Fruit fly (Drosophila melanogaster) whole organism, embryonic: ENCODE results near the gene sesB.

Experiments used
- Adf1 ChIP-seq: fragments of 200-800 bp; sonication (Bioruptor generic); IDR thresholded peaks from 2 replicates; pipeline ENCODE4 v1.3.6; 2022; ENCODE audit warnings: missing biosample characterization, missing genetic modification characterization
- Atf-2 ChIP-seq: fragments of 200-800 bp; sonication (Bioruptor generic); optimal IDR thresholded peaks from 2 replicates; lab custom pipeline; 2016; ENCODE audit warnings: missing biosample characterization, missing genetic modification characterization
- Bteb2 ChIP-seq: fragments of 200-800 bp; sonication (Bioruptor generic); optimal IDR thresholded peaks from 2 replicates; lab custom pipeline; 2016; ENCODE audit warnings: missing biosample characterization, missing genetic modification characterization
- CG10366 ChIP-seq: fragments of 200-800 bp; sonication (Bioruptor generic); IDR thresholded peaks from 2 replicates; pipeline ENCODE4 v1.3.6; 2022; ENCODE audit warnings: missing biosample characterization, missing genetic modification characterization
- CG10565 ChIP-seq: fragments of 200-800 bp; sonication (Bioruptor generic); optimal IDR thresholded peaks from 3 replicates; lab custom pipeline; 2016; ENCODE audit warnings: missing biosample characterization, mild to moderate bottlenecking, missing genetic modification characterization
- CG13424 ChIP-seq: fragments of 200-800 bp; sonication (Bioruptor generic); optimal IDR thresholded peaks from 2 replicates; lab custom pipeline; 2019; ENCODE audit warnings: missing biosample characterization, mild to moderate bottlenecking, missing genetic modification characterization, moderate library complexity
- CG15011 ChIP-seq: fragments of 200-800 bp; sonication (Bioruptor generic); optimal IDR thresholded peaks from 3 replicates; lab custom pipeline; 2018; ENCODE audit warnings: missing biosample characterization, mild to moderate bottlenecking, missing genetic modification characterization
- CG17912 ChIP-seq: fragments of 200-800 bp; sonication (Bioruptor generic); optimal IDR thresholded peaks from 2 replicates; lab custom pipeline; 2018; ENCODE audit warnings: missing biosample characterization, mild to moderate bottlenecking, missing genetic modification characterization
- CG43689 ChIP-seq: fragments of 200-800 bp; sonication (Bioruptor generic); IDR thresholded peaks from 2 replicates; pipeline ENCODE4 v1.3.6; 2022; ENCODE audit warnings: missing biosample characterization, missing genetic modification characterization
- CG7271 ChIP-seq: fragments of 200-800 bp; sonication (Bioruptor generic); optimal IDR thresholded peaks from 2 replicates; lab custom pipeline; 2018; ENCODE audit warnings: missing biosample characterization, mild to moderate bottlenecking, missing genetic modification characterization, moderate library complexity
- CG7928 ChIP-seq: fragments of 200-800 bp; sonication (Bioruptor generic); optimal IDR thresholded peaks from 2 replicates; lab custom pipeline; 2017; ENCODE audit warnings: missing biosample characterization, mild to moderate bottlenecking, missing genetic modification characterization
- CG9215 ChIP-seq: fragments of 200-800 bp; sonication (Bioruptor generic); IDR thresholded peaks from 2 replicates; pipeline ENCODE4 v1.3.6; 2022; ENCODE audit warnings: missing biosample characterization, missing genetic modification characterization
- CG9727 ChIP-seq: fragments of 200-800 bp; sonication (Bioruptor generic); optimal IDR thresholded peaks from 3 replicates; lab custom pipeline; 2017; ENCODE audit warnings: missing biosample characterization, mild to moderate bottlenecking, missing genetic modification characterization
- CG9817 ChIP-seq: fragments of 200-800 bp; sonication (Bioruptor generic); optimal IDR thresholded peaks from 2 replicates; lab custom pipeline; 2018; ENCODE audit warnings: missing biosample characterization, mild to moderate bottlenecking, missing genetic modification characterization, moderate library complexity
- CTCF ChIP-seq: fragments of 200-800 bp; sonication (Bioruptor generic); optimal IDR thresholded peaks from 2 replicates; lab custom pipeline; 2017; ENCODE audit warnings: missing biosample characterization, mild to moderate bottlenecking, missing genetic modification characterization, moderate library complexity
- E2f1 ChIP-seq: fragments of 200-800 bp; sonication (Bioruptor generic); IDR thresholded peaks from 2 replicates; pipeline ENCODE4 v1.3.6; 2022; ENCODE audit warnings: missing biosample characterization, missing genetic modification characterization
- Fer2 ChIP-seq: fragments of 200-800 bp; sonication (Bioruptor generic); optimal IDR thresholded peaks from 2 replicates; lab custom pipeline; 2018; ENCODE audit warnings: missing biosample characterization, mild to moderate bottlenecking, missing genetic modification characterization, moderate library complexity
- Fer3 ChIP-seq: fragments of 200-800 bp; sonication (Bioruptor generic); optimal IDR thresholded peaks from 2 replicates; lab custom pipeline; 2018; ENCODE audit warnings: missing biosample characterization, mild to moderate bottlenecking, missing genetic modification characterization, moderate library complexity
- HLH3B ChIP-seq: fragments of 200-800 bp; sonication (Bioruptor generic); IDR thresholded peaks from 2 replicates; pipeline ENCODE4 v1.3.6; 2022; ENCODE audit warnings: missing biosample characterization, missing genetic modification characterization
- Mad ChIP-seq: fragments of 200-800 bp; sonication (Bioruptor generic); optimal IDR thresholded peaks from 2 replicates; lab custom pipeline; 2016; ENCODE audit warnings: missing biosample characterization, missing genetic modification characterization
- Max ChIP-seq: fragments of 200-800 bp; sonication (Bioruptor generic); optimal IDR thresholded peaks from 2 replicates; lab custom pipeline; 2016; ENCODE audit warnings: missing biosample characterization, mild to moderate bottlenecking, missing genetic modification characterization
- NK7.1 ChIP-seq: fragments of 200-800 bp; sonication (Bioruptor generic); optimal IDR thresholded peaks from 3 replicates; lab custom pipeline; 2016; ENCODE audit warnings: missing biosample characterization, missing genetic modification characterization
- Opbp ChIP-seq: fragments of 200-800 bp; sonication (Bioruptor generic); IDR thresholded peaks from 3 replicates; pipeline ENCODE4 v1.3.6; 2022; ENCODE audit warnings: missing biosample characterization, missing genetic modification characterization; ENCODE audit not compliant: partially characterized antibody
- Rx ChIP-seq: fragments of 200-800 bp; sonication (Bioruptor generic); IDR thresholded peaks from 2 replicates; pipeline ENCODE4 v1.3.6; 2022; ENCODE audit warnings: missing biosample characterization, missing genetic modification characterization
- Usf ChIP-seq: fragments of 200-800 bp; sonication (Bioruptor generic); optimal IDR thresholded peaks from 2 replicates; lab custom pipeline; 2017; ENCODE audit warnings: missing genotype, missing biosample characterization, missing genetic modification characterization
- Xbp1 ChIP-seq: fragments of 200-800 bp; sonication (Bioruptor generic); optimal IDR thresholded peaks from 3 replicates; lab custom pipeline; 2016; ENCODE audit warnings: missing biosample characterization, mild to moderate bottlenecking, missing genetic modification characterization
- YL-1 ChIP-seq: fragments of 200-800 bp; sonication (Bioruptor generic); optimal IDR thresholded peaks from 3 replicates; lab custom pipeline; 2017; ENCODE audit warnings: missing biosample characterization, mild to moderate bottlenecking, missing genetic modification characterization
- ab ChIP-seq: fragments of 200-800 bp; sonication (Bioruptor generic); optimal IDR thresholded peaks from 2 replicates; lab custom pipeline; 2016; ENCODE audit warnings: missing biosample characterization, missing genetic modification characterization
- cas ChIP-seq: fragments of 200-800 bp; sonication (Bioruptor generic); IDR thresholded peaks from 2 replicates; pipeline ENCODE4 v1.3.6; 2022; ENCODE audit warnings: missing biosample characterization, missing genetic modification characterization
- cato ChIP-seq: fragments of 200-800 bp; sonication (Bioruptor generic); optimal IDR thresholded peaks from 2 replicates; lab custom pipeline; 2016; ENCODE audit warnings: missing biosample characterization, missing genetic modification characterization, borderline replicate concordance
- chinmo ChIP-seq: fragments of 200-800 bp; sonication (Bioruptor generic); IDR thresholded peaks from 4 replicates; pipeline ENCODE4 v1.3.6; 2022; ENCODE audit warnings: missing biosample characterization, missing genetic modification characterization; ENCODE audit not compliant: partially characterized antibody
- ci ChIP-seq: fragments of 200-800 bp; sonication (Bioruptor generic); IDR thresholded peaks from 3 replicates; pipeline ENCODE4 v1.3.6; 2022; ENCODE audit warnings: missing biosample characterization, missing genetic modification characterization
- disco-r ChIP-seq: fragments of 200-800 bp; sonication (Bioruptor generic); optimal IDR thresholded peaks from 2 replicates; lab custom pipeline; 2016; ENCODE audit warnings: missing biosample characterization, missing genetic modification characterization
- dysf ChIP-seq: fragments of 200-800 bp; sonication (Bioruptor generic); IDR thresholded peaks from 3 replicates; pipeline ENCODE4 v1.3.6; 2022; ENCODE audit warnings: missing biosample characterization, missing genetic modification characterization
- esg ChIP-seq: fragments of 200-800 bp; sonication (Bioruptor generic); conservative IDR thresholded peaks from 2 replicates; pipeline ENCODE4 v1.3.6; 2022; ENCODE audit warnings: missing biosample characterization, missing genetic modification characterization
- fru ChIP-seq: fragments of >200 bp; optimal IDR thresholded peaks from 2 replicates; lab custom pipeline; 2017
- gfzf ChIP-seq: fragments of 200-800 bp; sonication (Bioruptor generic); optimal IDR thresholded peaks from 2 replicates; lab custom pipeline; 2016; ENCODE audit warnings: missing biosample characterization, mild to moderate bottlenecking, missing genetic modification characterization, moderate library complexity
- gsb ChIP-seq: fragments of 200-800 bp; sonication (Bioruptor generic); IDR thresholded peaks from 2 replicates; pipeline ENCODE4 v1.3.6; 2022; ENCODE audit warnings: missing biosample characterization, missing genetic modification characterization
- ham ChIP-seq: fragments of 200-800 bp; sonication (Bioruptor generic); IDR thresholded peaks from 2 replicates; pipeline ENCODE4 v1.3.6; 2022; ENCODE audit warnings: missing biosample characterization, missing genetic modification characterization
- her ChIP-seq: fragments of 200-800 bp; sonication (Bioruptor generic); optimal IDR thresholded peaks from 2 replicates; lab custom pipeline; 2016; ENCODE audit warnings: missing biosample characterization, missing genetic modification characterization
- hkb ChIP-seq, 2 experiments: fragments of 200-800 bp in 1 of 2; fragments of >200 bp in 1 of 2; sonication (Bioruptor generic) in 1 of 2; IDR thresholded peaks in 1 of 2; optimal IDR thresholded peaks in 1 of 2; 2 replicates each; pipeline versions ENCODE4 v1.3.6 to Lab custom; 2017 to 2022; ENCODE audit warnings: missing biosample characterization in 1 of 2, missing genetic modification characterization in 1 of 2
- jumu ChIP-seq: fragments of 200-800 bp; sonication (Bioruptor generic); optimal IDR thresholded peaks from 3 replicates; lab custom pipeline; 2016; ENCODE audit warnings: missing biosample characterization, missing genetic modification characterization
- lov ChIP-seq, 2 experiments: fragments of 200-800 bp in 1 of 2; fragments of >200 bp in 1 of 2; sonication (Bioruptor generic) in 1 of 2; IDR thresholded peaks in 1 of 2; optimal IDR thresholded peaks in 1 of 2; 2 replicates in 1 of 2; 3 replicates in 1 of 2; pipeline versions ENCODE4 v1.3.6 to Lab custom; 2017 to 2022; ENCODE audit warnings: missing biosample characterization in 1 of 2, missing genetic modification characterization in 1 of 2
- onecut ChIP-seq: fragments of 200-800 bp; sonication (Bioruptor generic); IDR thresholded peaks from 2 replicates; pipeline ENCODE4 v1.3.6; 2022; ENCODE audit warnings: missing biosample characterization, missing genetic modification characterization
- peb ChIP-seq: fragments of 200-800 bp; sonication (Bioruptor generic); IDR thresholded peaks from 2 replicates; pipeline ENCODE4 v1.3.6; 2022; ENCODE audit warnings: missing biosample characterization, missing genetic modification characterization
- pho ChIP-seq: fragments of 200-800 bp; sonication (Bioruptor generic); optimal IDR thresholded peaks from 2 replicates; lab custom pipeline; 2016; ENCODE audit warnings: missing biosample characterization, missing genetic modification characterization
- pros ChIP-seq: fragments of 200-800 bp; sonication (Bioruptor generic); optimal IDR thresholded peaks from 3 replicates; lab custom pipeline; 2019; ENCODE audit warnings: missing biosample characterization, mild to moderate bottlenecking, missing genetic modification characterization, moderate library complexity
- ro ChIP-seq: fragments of 200-800 bp; sonication (Bioruptor generic); IDR thresholded peaks from 2 replicates; pipeline ENCODE4 v1.3.6; 2022; ENCODE audit warnings: missing biosample characterization, missing genetic modification characterization
- tx ChIP-seq: fragments of 200-800 bp; sonication (Bioruptor generic); optimal IDR thresholded peaks from 2 replicates; lab custom pipeline; 2016; ENCODE audit warnings: missing biosample characterization, missing genetic modification characterization
- wdn ChIP-seq: fragments of 200-800 bp; sonication (Bioruptor generic); IDR thresholded peaks from 2 replicates; pipeline ENCODE4 v1.3.6; 2022; ENCODE audit warnings: missing biosample characterization, missing genetic modification characterization

The sesB gene

DNA sequence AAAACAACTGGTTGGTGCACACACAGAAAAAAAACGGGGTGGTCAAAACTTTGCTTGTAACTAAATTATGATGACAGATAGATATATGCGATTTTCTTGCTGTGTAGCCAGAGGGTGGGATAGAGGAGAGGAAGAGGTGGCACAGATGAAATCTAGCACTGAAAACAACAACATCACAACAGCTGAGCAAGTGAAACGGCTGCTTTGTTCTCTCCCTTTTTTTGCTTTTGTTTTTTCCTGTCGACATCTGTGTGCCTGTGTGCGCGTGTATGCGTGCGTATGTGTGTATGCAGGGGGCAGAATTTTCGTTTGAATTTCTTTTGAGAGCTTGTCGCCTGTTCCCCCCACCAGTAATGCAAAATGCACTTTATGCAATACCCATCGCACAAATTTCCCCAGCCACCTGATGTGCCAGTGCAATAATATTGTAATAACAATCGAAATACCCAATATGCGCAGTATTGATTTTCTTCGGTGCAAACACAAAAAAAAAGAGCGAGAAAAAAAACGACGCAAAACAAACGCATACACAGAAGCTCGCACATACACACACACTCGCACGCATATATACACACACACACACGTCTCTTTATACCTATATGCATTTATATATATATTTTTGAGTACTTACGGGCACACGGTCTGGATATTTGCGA is 19.3 kb downstream of the sesB start (continued):
- TF ChIP-seq CG7271 (tag; lab: Kevin White, UChicago) (no peak), Opbp (GFP tag; lab: Robert Waterston, UW) (no peak), hkb (optimal IDR thresholded peaks at IDR 0.05; lab: Kevin White, UChicago) (no peak), hkb (GFP tag; IDR thresholded peaks at IDR 0.05; lab: Robert Waterston, UW) (0 out of 2 replicates have a peak, but pooled peaks have one; percentile 27), Max (no peak), lov (optimal IDR thresholded peaks at IDR 0.05; lab: Kevin White, UChicago) (no peak), lov (GFP tag; IDR thresholded peaks at IDR 0.05; lab: Robert Waterston, UW) (no peak), Adf1 (peak; percentile 47; the same call in 1 of the 2 replicates), onecut (GFP tag; lab: Robert Waterston, UW) (peak; percentile 83), ham (GFP tag; lab: Robert Waterston, UW) (no peak), YL-1 (GFP tag; lab: Kevin White, UChicago) (peak; percentile 80), CG10565 (GFP tag; lab: Kevin White, UChicago) (no peak), fru (no peak), CG10366 (GFP tag; lab: Robert Waterston, UW) (peak; percentile 49), Xbp1 (peak; percentile 61), CG7928 (no peak), ab (GFP tag; lab: Kevin White, UChicago) (no peak), CG9215 (GFP tag; lab: Robert Waterston, UW) (no peak; the same call in 1 of the 2 replicates), Mad (GFP tag; lab: Kevin White, UChicago) (no peak), peb (GFP tag; lab: Robert Waterston, UW) (0 out of 2 replicates have a peak, but pooled peaks have one; percentile 6), NK7.1 (GFP tag; lab: Kevin White, UChicago) (no peak), Rx (GFP tag; lab: Robert Waterston, UW) (0 out of 2 replicates have a peak, but pooled peaks have one; percentile 18), dysf (GFP tag; lab: Robert Waterston, UW) (peak; percentile 72), CG17912 (GFP tag; lab: Kevin White, UChicago) (no peak), jumu (GFP tag; lab: Kevin White, UChicago) (peak; percentile 58), Bteb2 (peak; percentile 20), CG9817 (tag; lab: Kevin White, UChicago) (peak; percentile 55), chinmo (GFP tag; lab: Robert Waterston, UW) (no peak), gfzf (GFP tag; lab: Kevin White, UChicago) (no peak), ci (GFP tag; lab: Robert Waterston, UW) (peak; percentile 65; the same call in 2 of the 3 replicates), CTCF (no peak), wdn (GFP tag; lab: Robert Waterston, UW) (peak; percentile 62), pros (GFP tag; lab: Kevin White, UChicago) (no peak), E2f1 (GFP tag; lab: Robert Waterston, UW) (peak; percentile 35; the same call in 1 of the 2 replicates), CG15011 (peak; percentile 18), esg (GFP tag; lab: Robert Waterston, UW) (no peak), CG13424 (tag; lab: Kevin White, UChicago) (peak; percentile 62), Atf-2 (peak; percentile 43), Fer3 (peak; percentile 58), ro (no peak), Fer2 (tag; lab: Kevin White, UChicago) (peak; percentile 31), disco-r (peak; percentile 18), her (GFP tag; lab: Kevin White, UChicago) (peak; percentile 78), gsb (0 out of 2 replicates have a peak, but pooled peaks have one; percentile 13), CG9727 (peak; percentile 58), pho (peak; percentile 78), Usf (GFP tag; lab: Kevin White, UChicago) (no peak), CG43689 (GFP tag; lab: Robert Waterston, UW) (no peak), HLH3B (GFP tag; lab: Robert Waterston, UW) (0 out of 2 replicates have a peak, but pooled peaks have one; percentile 34), cas (no peak), tx (GFP tag; lab: Kevin White, UChicago) (peak; percentile 39), cato (GFP tag; lab: Kevin White, UChicago) (no peak)
